Worm (Caenorhabditis elegans): ENCODE data around the gene C45E5.1.

DNA sequence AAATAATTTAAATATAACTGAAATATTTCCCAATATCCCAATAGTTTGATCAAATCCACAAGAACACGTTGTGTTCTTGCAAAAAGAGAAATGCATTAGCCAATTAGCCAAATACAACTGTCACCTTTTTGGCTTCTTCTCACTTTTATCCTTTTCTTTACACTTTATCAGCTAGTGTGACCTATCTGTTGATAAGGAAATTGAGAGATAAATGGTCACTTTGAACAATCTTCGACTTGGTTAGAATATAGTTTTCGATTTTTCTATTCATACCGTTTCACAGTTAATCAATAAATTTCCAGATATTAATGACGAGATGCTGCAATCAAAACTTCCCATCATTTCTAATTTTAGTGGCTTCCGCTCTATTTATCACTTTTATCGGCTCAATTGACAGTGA is 35.4 kb upstream of the C45E5.1 start, which contains the start of gene C55C3.1:
- no peak for TF ChIP-seq tra-4 (tag; optimal IDR thresholded peaks at IDR 0.05)
- no peak for TF ChIP-seq B0310.2 (tag; optimal IDR thresholded peaks at IDR 0.05)
- no peak for TF ChIP-seq hmg-4 (GFP tag; optimal IDR thresholded peaks at IDR 0.05)
- TF ChIP-seq ama-1 (optimal IDR thresholded peaks at IDR 0.05) = no peak
- no peak for TF ChIP-seq flt-1 (GFP tag; IDR thresholded peaks at IDR 0.05)
- TF ChIP-seq tbx-37 (GFP tag; conservative IDR thresholded peaks at IDR 0.05) = no peak
- no peak for TF ChIP-seq scrt-1 (GFP tag; IDR thresholded peaks at IDR 0.05)
- no peak for TF ChIP-seq sea-1 (GFP tag; conservative IDR thresholded peaks at IDR 0.05)
- TF ChIP-seq aly-1 (tag; optimal IDR thresholded peaks at IDR 0.05) = no peak
- TF ChIP-seq ceh-36 (tag; optimal IDR thresholded peaks at IDR 0.05) = no peak
- TF ChIP-seq hmbx-1 (tag; optimal IDR thresholded peaks at IDR 0.05) = no peak
- no peak for TF ChIP-seq F13C5.2 (tag; optimal IDR thresholded peaks at IDR 0.05)
